Fruit fly (Drosophila melanogaster) whole organism: ENCODE results near the gene CG8353.

ENCODE experiments used
- CG8478 ChIP-seq: fragments of >200 bp; optimal IDR thresholded peaks from 2 replicates; lab custom pipeline; 2018; ENCODE audit warnings: inconsistent platforms
- Dll ChIP-seq: fragments of >200 bp; optimal IDR thresholded peaks from 2 replicates; lab custom pipeline; 2017
- EcR ChIP-seq, 2 experiments: fragments of >200 bp; optimal IDR thresholded peaks; 2 replicates each; lab custom pipeline; 2017; ENCODE audit warnings: missing biosample characterization in 2 of 2, missing genetic modification characterization in 2 of 2, missing genetic modification reagents in 2 of 2
- pan ChIP-seq: fragments of >200 bp; optimal IDR thresholded peaks from 2 replicates; lab custom pipeline; 2017
- psq ChIP-seq: fragments of >200 bp; optimal IDR thresholded peaks from 2 replicates; lab custom pipeline; 2017
- usp ChIP-seq: fragments of >200 bp; optimal IDR thresholded peaks from 2 replicates; lab custom pipeline; 2017; ENCODE audit warnings: missing biosample characterization, missing genetic modification characterization, mixed read lengths

The CG8353 gene

DNA sequence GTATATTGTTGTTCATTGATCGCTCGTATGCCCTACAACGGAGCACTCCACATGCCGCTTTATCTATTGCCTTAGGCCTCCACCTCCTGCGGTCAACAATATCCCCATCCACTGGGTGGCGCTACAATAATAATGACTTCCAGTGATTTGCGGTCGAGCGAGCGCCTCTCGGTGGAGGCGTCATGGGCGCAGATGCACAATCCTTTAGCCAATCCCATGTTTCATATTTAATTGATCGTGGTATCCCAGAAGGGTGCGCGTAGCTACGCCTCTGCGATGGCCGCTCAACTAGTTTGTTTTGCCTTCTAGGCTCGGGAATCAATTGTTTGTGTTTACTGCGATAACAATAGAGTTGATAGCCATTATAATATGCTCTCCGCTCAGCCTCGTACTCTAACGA is 15.3 kb downstream of the CG8353 start:
- TF ChIP-seq usp (no peak), pan (no peak), Dll (lab: Kevin White, UChicago) (no peak), EcR (GFP tag; optimal IDR thresholded peaks at IDR 0.05; lab: Kevin White, UChicago) (no peak), psq (lab: Kevin White, UChicago) (no peak), CG8478 (no peak)

- no peak for TF ChIP-seq Dll (lab: Kevin White, UChicago)
- peak; percentile 10 for TF ChIP-seq pan
Observed at dm6 chr2L:8229628-8230027, 15.8 kb downstream of the CG8353 start.

- TF ChIP-seq Dll (lab: Kevin White, UChicago) = no peak
- TF ChIP-seq pan = no peak
- no peak for TF ChIP-seq usp
- TF ChIP-seq EcR (GFP tag; optimal IDR thresholded peaks at IDR 0.05; lab: Kevin White, UChicago) = no peak
- TF ChIP-seq psq (lab: Kevin White, UChicago) = no peak
- TF ChIP-seq CG8478 = no peak
Observed at dm6 chr2L:8230255-8230654, 16.4 kb downstream of the CG8353 start.

DNA sequence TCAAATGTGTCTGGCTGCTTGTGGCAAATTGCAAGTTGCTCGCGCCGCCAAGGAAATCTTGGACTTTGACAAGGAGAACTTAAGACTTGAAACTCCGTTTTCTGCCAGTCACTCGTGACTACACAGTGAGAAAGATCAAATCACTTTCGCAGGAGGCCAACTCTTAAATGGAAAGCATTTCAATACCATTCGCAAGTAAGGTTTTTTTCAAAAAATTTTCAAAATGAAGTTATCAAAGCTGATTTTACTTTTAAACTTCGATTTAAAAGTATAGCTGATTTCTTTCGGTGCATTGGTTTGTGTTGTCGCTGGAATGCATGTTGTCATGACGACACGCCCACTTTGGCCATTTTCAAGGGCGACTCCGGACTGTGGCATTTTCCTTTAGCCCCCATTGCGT is 18.5 kb downstream of the CG8353 start:
- TF ChIP-seq CG8478 (no peak), usp (no peak), EcR (GFP tag; optimal IDR thresholded peaks at IDR 0.05; lab: Kevin White, UChicago) (no peak), pan (no peak), psq (lab: Kevin White, UChicago) (no peak), Dll (lab: Kevin White, UChicago) (no peak)

DNA sequence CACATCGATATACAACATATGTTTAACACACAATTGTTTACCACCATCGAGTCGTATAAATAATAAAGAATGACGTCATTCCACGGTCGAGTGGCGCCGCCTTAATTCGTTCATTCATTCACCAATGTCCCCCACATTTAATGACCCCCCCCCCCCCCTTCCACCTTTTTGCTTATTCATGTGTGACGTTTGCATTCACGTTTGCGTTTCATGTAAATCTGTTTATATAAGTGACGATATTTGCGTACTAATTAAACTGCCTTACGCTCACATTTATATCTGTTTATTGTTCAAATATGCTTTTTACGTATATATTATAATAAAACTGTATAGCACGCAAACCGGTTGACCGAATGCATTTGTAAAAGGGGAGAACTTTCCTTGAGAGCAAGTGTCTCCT is 19.7 kb downstream of the CG8353 start:
- TF ChIP-seq psq (lab: Kevin White, UChicago) (no peak), EcR (GFP tag; optimal IDR thresholded peaks at IDR 0.05; lab: Kevin White, UChicago) (no peak), pan (no peak), Dll (lab: Kevin White, UChicago) (no peak), usp (no peak)

- TF ChIP-seq usp = no peak
- no peak for TF ChIP-seq EcR (GFP tag; optimal IDR thresholded peaks at IDR 0.05; lab: Kevin White, UChicago)
- TF ChIP-seq Dll (lab: Kevin White, UChicago) = no peak
- no peak for TF ChIP-seq pan
- TF ChIP-seq psq (lab: Kevin White, UChicago) = no peak
Observed at dm6 chr2L:8239032-8239650, 25.3 kb downstream of the CG8353 start.

- TF ChIP-seq Dll (lab: Kevin White, UChicago) (no peak), usp (no peak), psq (lab: Kevin White, UChicago) (no peak), CG8478 (no peak), pan (no peak)
Observed at dm6 chr2L:8239712-8240245, 25.9 kb downstream of the CG8353 start, which contains the start of gene Pvr. Gene Pvr, minus strand, starts transcription at chr2L:8239878.

dm6 chr2L:8241700-8242099 is 27.9 kb downstream of the CG8353 start, which contains the start of gene Spn28F:
Gene Spn28F, minus strand, starts transcription at chr2L:8241800.
- TF ChIP-seq psq (lab: Kevin White, UChicago) = no peak
- TF ChIP-seq usp = no peak
- TF ChIP-seq EcR (GFP tag; optimal IDR thresholded peaks at IDR 0.05; lab: Kevin White, UChicago) = no peak
- TF ChIP-seq CG8478 = no peak
- TF ChIP-seq pan = no peak
- TF ChIP-seq Dll (lab: Kevin White, UChicago) = no peak

- TF ChIP-seq EcR (GFP tag; optimal IDR thresholded peaks at IDR 0.05; lab: Kevin White, UChicago) (no peak), Dll (lab: Kevin White, UChicago) (no peak), usp (no peak), pan (no peak), CG8478 (no peak)
Observed at dm6 chr2L:8242186-8242585, 28.3 kb downstream of the CG8353 start, which contains the start of gene CG14277. Gene CG14277, plus strand, starts transcription at chr2L:8242486.

DNA sequence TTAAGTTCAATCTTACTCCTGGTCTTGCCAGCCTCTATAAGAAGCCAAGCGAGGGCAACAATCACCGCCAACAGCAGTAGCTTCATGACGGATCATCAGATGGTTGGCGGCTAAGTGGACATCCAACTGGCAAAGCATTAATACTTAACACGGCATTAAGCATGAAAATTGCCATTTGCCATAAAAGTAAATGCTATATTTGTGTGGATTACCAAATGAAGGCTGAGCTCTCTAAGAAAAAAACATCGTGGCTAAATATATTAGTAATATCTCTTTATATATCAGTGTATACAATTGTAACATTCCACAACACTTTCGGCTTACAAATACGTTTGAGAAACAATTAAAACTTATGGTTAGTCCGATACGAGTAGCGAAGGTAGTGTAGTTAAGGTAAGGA is 30.1 kb downstream of the CG8353 start, which contains the start of gene CG43057:
CG43057 (minus strand) TSS at position 101 of the 400 bp plus-strand sequence.
- TF ChIP-seq Dll (lab: Kevin White, UChicago) (no peak), EcR (GFP tag; optimal IDR thresholded peaks at IDR 0.05; lab: Kevin White, UChicago) (no peak), pan (no peak), usp (no peak), psq (lab: Kevin White, UChicago) (no peak)

DNA sequence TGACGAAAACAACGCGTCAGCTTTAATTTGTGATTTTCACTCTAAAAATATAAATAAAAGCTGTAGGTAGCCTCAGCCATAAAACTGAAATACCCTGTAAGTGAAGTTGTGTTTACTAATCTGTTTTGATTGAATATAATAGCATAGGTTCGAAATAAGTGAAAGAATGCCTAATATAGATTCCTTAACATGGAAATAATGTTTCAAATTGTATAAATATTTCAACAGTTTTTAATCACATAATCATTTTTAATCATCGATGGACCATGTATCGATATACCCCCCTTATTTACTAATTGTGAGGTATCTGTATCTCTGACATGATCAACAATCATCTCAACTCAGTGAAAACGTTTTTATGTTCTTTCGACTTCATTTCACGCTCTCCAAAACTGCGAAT is 41.6 kb downstream of the CG8353 start:
- TF ChIP-seq Dll (lab: Kevin White, UChicago) = no peak
- no peak for TF ChIP-seq usp
- no peak for TF ChIP-seq pan
- TF ChIP-seq psq (lab: Kevin White, UChicago) = no peak
- no peak for TF ChIP-seq CG8478
- no peak for TF ChIP-seq EcR (GFP tag; optimal IDR thresholded peaks at IDR 0.05; lab: Kevin White, UChicago)

dm6 chr2L:8257401-8258266 is 43.8 kb downstream of the CG8353 start, which contains the start of gene CG8086:
Gene CG8086, minus strand, starts transcription at chr2L:8257502.
- TF ChIP-seq CG8478 = no peak
- TF ChIP-seq EcR (GFP tag; optimal IDR thresholded peaks at IDR 0.05; lab: Kevin White, UChicago) = no peak
